Worm (Caenorhabditis elegans): ENCODE measurements around the gene phyh-1.

phyh-1 gene

DNA sequence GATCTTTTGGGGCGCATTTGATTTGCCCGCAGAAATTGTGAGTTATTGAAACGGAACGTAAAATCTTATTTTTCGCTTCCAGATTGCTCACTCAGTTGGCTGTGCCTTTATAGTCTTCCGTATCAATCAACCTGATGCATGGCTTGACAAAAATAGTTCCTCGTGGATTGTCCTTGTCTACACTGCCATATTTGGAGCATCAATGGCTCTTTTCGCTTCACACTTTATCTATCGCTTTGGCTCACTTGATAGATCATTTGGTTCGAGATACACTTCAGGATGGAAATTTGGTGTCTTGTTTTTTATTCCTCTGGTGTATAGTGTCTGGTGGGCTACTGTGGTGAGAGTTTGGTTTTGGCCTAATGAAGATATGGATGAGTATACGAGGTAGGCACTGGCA lies 6.5 kb upstream of the phyh-1 start:
- TF ChIP-seq lsy-12 (tag; optimal IDR thresholded peaks at IDR 0.05) (no peak), sea-2 (GFP tag; optimal IDR thresholded peaks at IDR 0.05) (no peak), mml-1 (tag; optimal IDR thresholded peaks at IDR 0.05) (no peak), zag-1 (tag; optimal IDR thresholded peaks at IDR 0.05) (no peak), unc-62 (GFP tag; optimal IDR thresholded peaks at IDR 0.05) (no peak), egl-5 (tag; optimal IDR thresholded peaks at IDR 0.05) (no peak), ama-1 (optimal IDR thresholded peaks at IDR 0.05) (no peak), ceh-16 (tag; optimal IDR thresholded peaks at IDR 0.05) (no peak), nhr-77 (tag; optimal IDR thresholded peaks at IDR 0.05) (no peak), nhr-23 (tag; optimal IDR thresholded peaks at IDR 0.05) (no peak), nhr-76 (tag; optimal IDR thresholded peaks at IDR 0.05) (no peak), ceh-9 (tag; optimal IDR thresholded peaks at IDR 0.05) (no peak), nhr-237 (tag; optimal IDR thresholded peaks at IDR 0.05) (no peak), nhr-25 (tag; optimal IDR thresholded peaks at IDR 0.05) (no peak), nhr-11 (tag; optimal IDR thresholded peaks at IDR 0.05) (no peak), ceh-82 (tag; optimal IDR thresholded peaks at IDR 0.05) (no peak)

DNA sequence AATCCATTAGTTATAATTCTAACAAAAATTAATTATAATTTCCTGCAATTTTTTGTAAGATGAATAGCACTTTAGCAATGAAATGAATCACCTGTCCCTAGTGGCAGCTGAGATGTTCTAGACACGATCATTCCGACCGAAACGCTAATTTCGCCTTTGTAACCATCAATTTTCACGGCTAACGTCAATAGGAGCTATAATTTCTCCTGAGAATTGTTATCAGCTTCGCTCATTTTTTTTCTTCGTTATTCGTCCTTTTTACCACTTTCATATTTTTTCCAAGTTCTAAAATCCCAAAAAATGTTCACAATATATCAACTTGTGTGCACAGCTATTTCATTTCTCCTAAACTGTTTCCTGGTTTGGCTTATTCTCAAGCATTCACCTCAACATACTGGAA lies 6.1 kb upstream of the phyh-1 start, which contains the start of gene str-187:
str-187 (plus strand) TSS at position 301 of the 400 bp plus-strand sequence.
- no peak for TF ChIP-seq egl-27 (tag; optimal IDR thresholded peaks at IDR 0.05)
- no peak for TF ChIP-seq mdl-1 (tag; optimal IDR thresholded peaks at IDR 0.05)
- TF ChIP-seq daf-12 (tag; optimal IDR thresholded peaks at IDR 0.05) = no peak
- TF ChIP-seq nhr-11 (tag; optimal IDR thresholded peaks at IDR 0.05) = no peak
- no peak for TF ChIP-seq eor-1 (tag; optimal IDR thresholded peaks at IDR 0.05)
- TF ChIP-seq pha-4 (tag; optimal IDR thresholded peaks at IDR 0.05) = no peak
- TF ChIP-seq nhr-12 (tag; optimal IDR thresholded peaks at IDR 0.05) = no peak
- no peak for TF ChIP-seq nfya-1 (tag; optimal IDR thresholded peaks at IDR 0.05; ENCODE audit: insufficient read depth)
- TF ChIP-seq ztf-4 (tag; optimal IDR thresholded peaks at IDR 0.05) = no peak
- TF ChIP-seq ZK546.5 (tag; optimal IDR thresholded peaks at IDR 0.05) = no peak
- no peak for TF ChIP-seq zag-1 (tag; optimal IDR thresholded peaks at IDR 0.05)
- no peak for TF ChIP-seq aly-2 (tag; optimal IDR thresholded peaks at IDR 0.05)
- no peak for TF ChIP-seq unc-39 (tag; optimal IDR thresholded peaks at IDR 0.05)
- TF ChIP-seq lin-39 (tag; optimal IDR thresholded peaks at IDR 0.05) = no peak
- TF ChIP-seq nhr-28 (tag; optimal IDR thresholded peaks at IDR 0.05) = no peak

DNA sequence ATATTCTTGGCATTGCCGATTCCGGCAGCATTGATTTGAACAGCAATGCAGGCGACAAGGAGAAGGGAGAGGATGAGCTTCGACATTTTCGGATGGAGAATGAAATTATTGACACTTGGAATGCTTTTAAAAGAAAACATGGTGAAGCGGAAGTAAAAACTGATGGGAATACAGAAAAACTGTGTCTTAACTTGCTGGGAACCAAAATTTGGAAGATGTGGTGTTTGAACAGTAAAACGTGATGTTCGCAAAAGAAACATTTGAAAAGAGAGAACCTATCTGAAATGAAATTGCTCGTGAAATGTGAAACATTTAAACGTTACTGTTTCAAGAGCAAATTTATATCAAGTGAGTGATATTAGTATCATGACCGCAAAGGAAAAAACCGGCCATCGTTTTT lies 5.5 kb upstream of the phyh-1 start, which contains the start of gene F26D10.13:
F26D10.13 (minus strand) TSS at position 101 of the 400 bp plus-strand sequence.
- TF ChIP-seq elt-2 (tag; optimal IDR thresholded peaks at IDR 0.05) (no peak), nhr-28 (tag; optimal IDR thresholded peaks at IDR 0.05) (no peak), sea-2 (GFP tag; optimal IDR thresholded peaks at IDR 0.05) (no peak), ceh-28 (tag; optimal IDR thresholded peaks at IDR 0.05) (no peak), ZK546.5 (tag; optimal IDR thresholded peaks at IDR 0.05) (no peak), mml-1 (tag; optimal IDR thresholded peaks at IDR 0.05) (no peak)

DNA sequence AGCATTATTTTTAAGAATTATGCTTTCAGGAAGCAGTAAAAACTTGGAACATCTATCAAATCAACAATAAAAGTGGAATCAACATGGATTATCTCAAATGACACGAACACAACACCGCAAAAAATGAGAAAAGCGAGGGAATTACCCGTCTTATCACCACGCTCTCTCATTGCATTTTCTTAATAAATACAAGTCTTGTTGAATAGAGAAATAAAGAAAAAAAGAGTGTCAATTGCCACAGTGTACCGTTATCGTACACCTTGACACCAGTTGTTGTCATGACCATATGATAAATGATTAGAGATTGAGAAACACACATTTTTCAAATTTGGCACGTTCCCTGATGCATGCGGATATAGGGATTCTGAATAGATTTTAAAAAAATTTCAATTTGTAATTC lies 4.5 kb upstream of the phyh-1 start:
- TF ChIP-seq hmg-11 (tag; optimal IDR thresholded peaks at IDR 0.05) (no peak), mml-1 (tag; optimal IDR thresholded peaks at IDR 0.05) (no peak), jun-1 (tag; optimal IDR thresholded peaks at IDR 0.05) (peak; percentile 10), nhr-77 (tag; optimal IDR thresholded peaks at IDR 0.05) (no peak), lin-15B (tag; optimal IDR thresholded peaks at IDR 0.05) (no peak), daf-12 (tag; optimal IDR thresholded peaks at IDR 0.05) (no peak), nhr-11 (tag; optimal IDR thresholded peaks at IDR 0.05) (no peak), skn-1 (tag; optimal IDR thresholded peaks at IDR 0.05) (no peak), nhr-76 (tag; optimal IDR thresholded peaks at IDR 0.05) (peak; percentile 85), tbx-2 (tag; optimal IDR thresholded peaks at IDR 0.05) (no peak), sea-2 (GFP tag; optimal IDR thresholded peaks at IDR 0.05) (no peak), egl-27 (tag; optimal IDR thresholded peaks at IDR 0.05) (no peak), ZK546.5 (tag; optimal IDR thresholded peaks at IDR 0.05) (no peak), nhr-43 (tag; optimal IDR thresholded peaks at IDR 0.05; ENCODE audit: poor library complexity, severe bottlenecking) (peak; percentile 28), nhr-23 (tag; optimal IDR thresholded peaks at IDR 0.05) (peak; percentile 56), zag-1 (tag; optimal IDR thresholded peaks at IDR 0.05) (no peak), nfya-1 (tag; optimal IDR thresholded peaks at IDR 0.05; ENCODE audit: insufficient read depth) (peak; percentile 28), pqm-1 (tag; optimal IDR thresholded peaks at IDR 0.05) (peak; percentile 93), eor-1 (tag; optimal IDR thresholded peaks at IDR 0.05) (no peak), elt-3 (tag; optimal IDR thresholded peaks at IDR 0.05) (no peak), ama-1 (optimal IDR thresholded peaks at IDR 0.05) (no peak), elt-1 (tag; optimal IDR thresholded peaks at IDR 0.05) (no peak), snpc-4 (tag; optimal IDR thresholded peaks at IDR 0.05) (no peak), ceh-28 (tag; optimal IDR thresholded peaks at IDR 0.05) (no peak), ztf-11 (tag; optimal IDR thresholded peaks at IDR 0.05) (no peak), ceh-82 (tag; optimal IDR thresholded peaks at IDR 0.05) (no peak), pha-4 (tag; optimal IDR thresholded peaks at IDR 0.05) (peak; percentile 64), unc-39 (tag; optimal IDR thresholded peaks at IDR 0.05) (no peak), fkh-10 (GFP tag; optimal IDR thresholded peaks at IDR 0.05) (no peak), unc-62 (GFP tag; optimal IDR thresholded peaks at IDR 0.05) (no peak), elt-2 (tag; optimal IDR thresholded peaks at IDR 0.05) (peak; percentile 96)
